Worm (Caenorhabditis elegans): ENCODE results near the gene F53F4.12.

Gene F53F4.12

ce11 chrV:13657841-13658338 is 32.0 kb downstream of the F53F4.12 start:
- TF ChIP-seq R02D3.7 (tag; optimal IDR thresholded peaks at IDR 0.05) (no peak), sma-9 (GFP tag; optimal IDR thresholded peaks at IDR 0.05) (peak; percentile 34), sma-9 (tag; optimal IDR thresholded peaks at IDR 0.05) (no peak), lin-13 (GFP tag; optimal IDR thresholded peaks at IDR 0.05) (peak; percentile 12)

- TF ChIP-seq skn-1 (tag; optimal IDR thresholded peaks at IDR 0.05) (peak; percentile 49), nhr-237 (tag; optimal IDR thresholded peaks at IDR 0.05) (no peak), fos-1 (tag; optimal IDR thresholded peaks at IDR 0.05) (peak; percentile 63), unc-62 (GFP tag; optimal IDR thresholded peaks at IDR 0.05) (peak; percentile 49), elt-1 (tag; optimal IDR thresholded peaks at IDR 0.05) (no peak), R02D3.7 (tag; optimal IDR thresholded peaks at IDR 0.05) (no peak), alr-1 (tag; optimal IDR thresholded peaks at IDR 0.05) (no peak), ama-1 (optimal IDR thresholded peaks at IDR 0.05) (peak; percentile 40), nhr-21 (tag; optimal IDR thresholded peaks at IDR 0.05) (peak; percentile 97), ztf-1 (GFP tag; conservative IDR thresholded peaks at IDR 0.05) (no peak), lin-39 (tag; optimal IDR thresholded peaks at IDR 0.05) (no peak), mbf-1 (tag; optimal IDR thresholded peaks at IDR 0.05) (no peak), nhr-23 (tag; optimal IDR thresholded peaks at IDR 0.05) (no peak), ceh-82 (tag; optimal IDR thresholded peaks at IDR 0.05) (no peak), ceh-16 (tag; optimal IDR thresholded peaks at IDR 0.05) (peak; percentile 50), lsy-2 (tag; optimal IDR thresholded peaks at IDR 0.05) (peak in 1 of 2 experiments; percentile 86), unc-55 (GFP tag; optimal IDR thresholded peaks at IDR 0.05) (peak; percentile 49), zag-1 (tag; optimal IDR thresholded peaks at IDR 0.05) (no peak), sem-4 (tag; optimal IDR thresholded peaks at IDR 0.05) (peak; percentile 94), blmp-1 (tag; optimal IDR thresholded peaks at IDR 0.05; ENCODE audit: insufficient read depth) (peak; percentile 97), aly-2 (tag; optimal IDR thresholded peaks at IDR 0.05) (no peak), egl-27 (tag; optimal IDR thresholded peaks at IDR 0.05) (peak; percentile 94), nhr-6 (tag; optimal IDR thresholded peaks at IDR 0.05) (no peak), mdl-1 (tag; optimal IDR thresholded peaks at IDR 0.05) (peak; percentile 91 to 94), gmeb-1 (tag; optimal IDR thresholded peaks at IDR 0.05) (peak; percentile 71), nhr-77 (tag; optimal IDR thresholded peaks at IDR 0.05) (no peak), sma-9 (GFP tag; optimal IDR thresholded peaks at IDR 0.05) (peak; percentile 99), sma-9 (tag; optimal IDR thresholded peaks at IDR 0.05) (peak; percentile 55), nhr-25 (tag; optimal IDR thresholded peaks at IDR 0.05) (peak; percentile 92), nhr-10 (tag; optimal IDR thresholded peaks at IDR 0.05) (no peak), mab-5 (tag; optimal IDR thresholded peaks at IDR 0.05) (peak; percentile 29), lin-13 (GFP tag; optimal IDR thresholded peaks at IDR 0.05) (peak; percentile 42), nhr-12 (tag; optimal IDR thresholded peaks at IDR 0.05) (no peak), peb-1 (tag; optimal IDR thresholded peaks at IDR 0.05) (no peak), nhr-11 (tag; optimal IDR thresholded peaks at IDR 0.05) (no peak), F13H6.1 (tag; optimal IDR thresholded peaks at IDR 0.05) (peak; percentile 95), elt-3 (tag; optimal IDR thresholded peaks at IDR 0.05) (no peak), ztf-11 (tag; optimal IDR thresholded peaks at IDR 0.05) (no peak), dmd-4 (tag; optimal IDR thresholded peaks at IDR 0.05) (no peak), unc-39 (tag; optimal IDR thresholded peaks at IDR 0.05) (no peak), ZK546.5 (tag; optimal IDR thresholded peaks at IDR 0.05) (no peak), C34F6.9 (tag; optimal IDR thresholded peaks at IDR 0.05) (peak; percentile 91), Y55F3AM.14 (GFP tag; optimal IDR thresholded peaks at IDR 0.05) (peak; percentile 71), nhr-129 (tag; optimal IDR thresholded peaks at IDR 0.05) (peak; percentile 93), crh-2 (tag; optimal IDR thresholded peaks at IDR 0.05) (peak; percentile 93), ztf-4 (tag; optimal IDR thresholded peaks at IDR 0.05) (peak; percentile 89), sma-3 (GFP tag; optimal IDR thresholded peaks at IDR 0.05) (peak; percentile 97), snpc-4 (tag; optimal IDR thresholded peaks at IDR 0.05) (peak; percentile 59), lin-11 (tag; optimal IDR thresholded peaks at IDR 0.05) (peak; percentile 52)
Observed at ce11 chrV:13658577-13658976, 32.7 kb downstream of the F53F4.12 start.

All from whole organism, L2 larva.